Worm (Caenorhabditis elegans): ENCODE measurements around the gene ZC190.5.

- TF ChIP-seq ztf-11 (tag; optimal IDR thresholded peaks at IDR 0.05) (no peak), snpc-4 (tag; optimal IDR thresholded peaks at IDR 0.05) (no peak), unc-62 (GFP tag; optimal IDR thresholded peaks at IDR 0.05) (no peak)
These were observed 42.8 kb upstream of the ZC190.5 start, which contains the start of gene glr-5 for ce11 chrV:8716175-8716574.

Data from whole organism, L2 larva.